Worm (Caenorhabditis elegans) whole organism, L2 larva: Measurements from ENCODE around the gene Y43F8C.7.

Experiments
- F13H6.1 ChIP-seq: sonication (generic microtip); optimal IDR thresholded peaks from 2 replicates; lab custom pipeline; 2016; ENCODE audit warnings: missing genetic modification characterization, missing compliant biosample characterization
- Y55F3AM.14 ChIP-seq: fragments of 200-800 bp; sonication (Bioruptor generic); optimal IDR thresholded peaks from 2 replicates; lab custom pipeline; 2018; ENCODE audit warnings: mild to moderate bottlenecking, missing genetic modification characterization, missing compliant biosample characterization
- aly-2 ChIP-seq: fragments of 150-350 bp; optimal IDR thresholded peaks from 2 replicates; lab custom pipeline; 2014; ENCODE audit warnings: missing biosample characterization, missing genetic modification characterization
- crh-2 ChIP-seq: sonication (generic microtip); optimal IDR thresholded peaks from 2 replicates; lab custom pipeline; 2017; ENCODE audit warnings: missing biosample characterization, missing genetic modification characterization
- elt-1 ChIP-seq: fragments of 150-350 bp; optimal IDR thresholded peaks from 2 replicates; lab custom pipeline; 2014; ENCODE audit warnings: missing biosample characterization, missing genetic modification characterization
- lin-13 ChIP-seq: fragments of 150-350 bp; optimal IDR thresholded peaks from 2 replicates; lab custom pipeline; 2014; ENCODE audit warnings: missing biosample characterization, missing genetic modification reagents, missing genetic modification characterization
- nhr-11 ChIP-seq: fragments of 150-350 bp; optimal IDR thresholded peaks from 2 replicates; lab custom pipeline; 2014; ENCODE audit warnings: missing biosample characterization, missing genetic modification characterization
- nhr-237 ChIP-seq: fragments of 150-350 bp; optimal IDR thresholded peaks from 2 replicates; lab custom pipeline; 2014; ENCODE audit warnings: missing biosample characterization, missing genetic modification characterization
- nhr-6 ChIP-seq: fragments of 150-350 bp; optimal IDR thresholded peaks from 2 replicates; lab custom pipeline; 2014; ENCODE audit warnings: missing biosample characterization, missing genetic modification characterization
- sem-4 ChIP-seq: fragments of 150-350 bp; optimal IDR thresholded peaks from 2 replicates; lab custom pipeline; 2014; ENCODE audit warnings: missing biosample characterization, missing genetic modification reagents, missing genetic modification characterization
- skn-1 ChIP-seq: sonication (generic microtip); optimal IDR thresholded peaks from 2 replicates; lab custom pipeline; 2017; ENCODE audit warnings: missing biosample characterization, missing genetic modification characterization
- unc-62 ChIP-seq: fragments of 150-350 bp; optimal IDR thresholded peaks from 2 replicates; lab custom pipeline; 2014; ENCODE audit warnings: missing biosample characterization, missing genetic modification reagents, missing genetic modification characterization
- zag-1 ChIP-seq: fragments of 150-350 bp; optimal IDR thresholded peaks from 2 replicates; lab custom pipeline; 2014; ENCODE audit warnings: missing biosample characterization, missing genetic modification characterization
- ztf-11 ChIP-seq: sonication (generic microtip); optimal IDR thresholded peaks from 2 replicates; lab custom pipeline; 2017; ENCODE audit warnings: missing biosample characterization, missing genetic modification characterization

- TF ChIP-seq nhr-237 (tag; lab: Kevin White, UChicago) (no peak), ztf-11 (tag; lab: Kevin White, UChicago) (no peak), crh-2 (no peak), aly-2 (no peak), F13H6.1 (tag; lab: Kevin White, UChicago) (no peak), unc-62 (no peak), skn-1 (tag; lab: Kevin White, UChicago) (no peak), elt-1 (tag; lab: Kevin White, UChicago) (no peak), nhr-11 (no peak), lin-13 (GFP tag; lab: Kevin White, UChicago) (no peak), nhr-6 (no peak), Y55F3AM.14 (no peak), zag-1 (tag; lab: Kevin White, UChicago) (no peak), sem-4 (tag; lab: Kevin White, UChicago) (no peak)
Measured at ce11 chrV:19691954-19692353, 48.1 kb upstream of the Y43F8C.7 start.
